Fruit fly (Drosophila melanogaster) whole organism, embryonic: ENCODE measurements around the gene bun.

Experiments used
- ATbp ChIP-seq: fragments of 200-800 bp; sonication (Bioruptor generic); optimal IDR thresholded peaks from 2 replicates; lab custom pipeline; 2017; ENCODE audit warnings: missing biosample characterization, mild to moderate bottlenecking, missing genetic modification characterization, missing genetic modification reagents
- Adf1 ChIP-seq: fragments of 200-800 bp; sonication (Bioruptor generic); IDR thresholded peaks from 2 replicates; pipeline ENCODE4 v1.3.6; 2022; ENCODE audit warnings: missing biosample characterization, missing genetic modification characterization
- Atf-2 ChIP-seq: fragments of 200-800 bp; sonication (Bioruptor generic); optimal IDR thresholded peaks from 2 replicates; lab custom pipeline; 2016; ENCODE audit warnings: missing biosample characterization, missing genetic modification characterization
- Atf6 ChIP-seq: fragments of 200-800 bp; sonication (Bioruptor generic); IDR thresholded peaks from 2 replicates; pipeline ENCODE4 v1.3.6; 2022; ENCODE audit warnings: missing biosample characterization, missing genetic modification characterization
- CG10147 ChIP-seq: fragments of 200-800 bp; sonication (Bioruptor generic); optimal IDR thresholded peaks from 2 replicates; lab custom pipeline; 2019; ENCODE audit warnings: missing biosample characterization, mild to moderate bottlenecking, missing genetic modification characterization, moderate library complexity
- CG11085 ChIP-seq: fragments of 200-800 bp; sonication (Bioruptor generic); IDR thresholded peaks from 2 replicates; pipeline ENCODE4 v1.3.6; 2022; ENCODE audit warnings: missing biosample characterization, missing genetic modification characterization
- CG11456 ChIP-seq: fragments of 200-800 bp; sonication (Bioruptor generic); IDR thresholded peaks from 3 replicates; pipeline ENCODE4 v1.3.6; 2022; ENCODE audit warnings: missing biosample characterization, missing genetic modification characterization
- CG13624 ChIP-seq: fragments of 200-800 bp; sonication (Bioruptor generic); optimal IDR thresholded peaks from 2 replicates; lab custom pipeline; 2016; ENCODE audit warnings: missing biosample characterization, missing genetic modification characterization
- CG14050 ChIP-seq: fragments of 200-800 bp; sonication (Bioruptor generic); IDR thresholded peaks from 3 replicates; pipeline ENCODE4 v1.3.6; 2022; ENCODE audit warnings: missing biosample characterization, missing genetic modification characterization
- CG14710 ChIP-seq: fragments of 200-800 bp; sonication (Bioruptor generic); optimal IDR thresholded peaks from 3 replicates; lab custom pipeline; 2019; ENCODE audit warnings: missing biosample characterization, mild to moderate bottlenecking, missing genetic modification characterization, moderate library complexity
- CG14965 ChIP-seq: fragments of 200-800 bp; sonication (Bioruptor generic); optimal IDR thresholded peaks from 2 replicates; lab custom pipeline; 2016; ENCODE audit warnings: missing biosample characterization, missing genetic modification characterization, borderline replicate concordance
- CG1832 ChIP-seq: fragments of 200-800 bp; sonication (Bioruptor generic); optimal IDR thresholded peaks from 2 replicates; lab custom pipeline; 2017; ENCODE audit warnings: missing biosample characterization, mild to moderate bottlenecking, missing genetic modification characterization, inconsistent platforms
- CG30431 ChIP-seq: fragments of 200-800 bp; sonication (Bioruptor generic); optimal IDR thresholded peaks from 2 replicates; lab custom pipeline; 2017; ENCODE audit warnings: missing biosample characterization, missing genetic modification characterization
- CG31441 ChIP-seq: fragments of 200-800 bp; sonication (Bioruptor generic); IDR thresholded peaks from 2 replicates; pipeline ENCODE4 v1.3.6; 2022; ENCODE audit warnings: missing biosample characterization, missing genetic modification characterization
- CG3163 ChIP-seq: fragments of 200-800 bp; sonication (Bioruptor generic); optimal IDR thresholded peaks from 3 replicates; lab custom pipeline; 2016; ENCODE audit warnings: missing biosample characterization, missing genetic modification characterization
- CG32772 ChIP-seq: fragments of 200-800 bp; sonication (Bioruptor generic); IDR thresholded peaks from 2 replicates; pipeline ENCODE4 v1.3.6; 2022; ENCODE audit warnings: missing biosample characterization, missing genetic modification characterization
- CG3838 ChIP-seq: fragments of 200-800 bp; sonication (Bioruptor generic); optimal IDR thresholded peaks from 3 replicates; lab custom pipeline; 2016; ENCODE audit warnings: missing biosample characterization, missing genetic modification characterization
- CG3847 ChIP-seq: fragments of 200-800 bp; sonication (Bioruptor generic); IDR thresholded peaks from 2 replicates; pipeline ENCODE4 v1.3.6; 2022; ENCODE audit warnings: missing biosample characterization, missing genetic modification characterization
- CG3995 ChIP-seq: fragments of 200-800 bp; sonication (Bioruptor generic); optimal IDR thresholded peaks from 3 replicates; lab custom pipeline; 2016; ENCODE audit warnings: missing biosample characterization, missing genetic modification characterization
- CG6654 ChIP-seq: fragments of 200-800 bp; sonication (Bioruptor generic); optimal IDR thresholded peaks from 2 replicates; lab custom pipeline; 2017; ENCODE audit warnings: missing biosample characterization, mild to moderate bottlenecking, missing genetic modification characterization
- CG7271 ChIP-seq: fragments of 200-800 bp; sonication (Bioruptor generic); optimal IDR thresholded peaks from 2 replicates; lab custom pipeline; 2018; ENCODE audit warnings: missing biosample characterization, mild to moderate bottlenecking, missing genetic modification characterization, moderate library complexity
- CG7372 ChIP-seq: fragments of 200-800 bp; sonication (Bioruptor generic); IDR thresholded peaks from 2 replicates; pipeline ENCODE4 v1.3.6; 2022; ENCODE audit warnings: missing biosample characterization, missing genetic modification characterization
- CG8281 ChIP-seq: fragments of 200-800 bp; sonication (Bioruptor generic); optimal IDR thresholded peaks from 2 replicates; lab custom pipeline; 2018; ENCODE audit warnings: missing biosample characterization, mild to moderate bottlenecking, missing genetic modification characterization, moderate library complexity
- CG8359 ChIP-seq: fragments of 200-800 bp; sonication (Bioruptor generic); optimal IDR thresholded peaks from 2 replicates; lab custom pipeline; 2017; ENCODE audit warnings: missing biosample characterization, mild to moderate bottlenecking, missing genetic modification characterization, borderline replicate concordance
- Dfd ChIP-seq, 2 experiments: fragments of >200 bp; optimal IDR thresholded peaks; 2 replicates each; lab custom pipeline; 2017; ENCODE audit warnings: missing biosample characterization in 2 of 2, missing genetic modification characterization in 2 of 2
- Drgx ChIP-seq: fragments of 200-800 bp; sonication (Bioruptor generic); IDR thresholded peaks from 2 replicates; pipeline ENCODE4 v1.3.6; 2022; ENCODE audit warnings: missing biosample characterization, missing genetic modification characterization
- ERR ChIP-seq: fragments of 200-800 bp; sonication (Bioruptor generic); optimal IDR thresholded peaks from 2 replicates; lab custom pipeline; 2016; ENCODE audit warnings: missing biosample characterization, missing genetic modification characterization
- HLH3B ChIP-seq: fragments of 200-800 bp; sonication (Bioruptor generic); IDR thresholded peaks from 2 replicates; pipeline ENCODE4 v1.3.6; 2022; ENCODE audit warnings: missing biosample characterization, missing genetic modification characterization
- Hr51 ChIP-seq, 2 experiments: fragments of 200-800 bp; sonication (Bioruptor generic); optimal IDR thresholded peaks; 2 replicates in 1 of 2; 3 replicates in 1 of 2; lab custom pipeline; 2016 to 2018; ENCODE audit warnings: missing biosample characterization in 2 of 2, missing genetic modification characterization in 2 of 2, mild to moderate bottlenecking in 1 of 2, moderate library complexity in 1 of 2
- Lhr ChIP-seq: fragments of 200-800 bp; sonication (Bioruptor generic); optimal IDR thresholded peaks from 3 replicates; lab custom pipeline; 2017; ENCODE audit warnings: mild to moderate bottlenecking, missing biosample characterization, missing genetic modification reagents, missing genetic modification characterization
- Opbp ChIP-seq: fragments of 200-800 bp; sonication (Bioruptor generic); IDR thresholded peaks from 3 replicates; pipeline ENCODE4 v1.3.6; 2022; ENCODE audit warnings: missing biosample characterization, missing genetic modification characterization; ENCODE audit not compliant: partially characterized antibody
- Usf ChIP-seq: fragments of 200-800 bp; sonication (Bioruptor generic); optimal IDR thresholded peaks from 2 replicates; lab custom pipeline; 2017; ENCODE audit warnings: missing genotype, missing biosample characterization, missing genetic modification characterization
- YL-1 ChIP-seq: fragments of 200-800 bp; sonication (Bioruptor generic); optimal IDR thresholded peaks from 3 replicates; lab custom pipeline; 2017; ENCODE audit warnings: missing biosample characterization, mild to moderate bottlenecking, missing genetic modification characterization
- aop ChIP-seq: fragments of 200-800 bp; sonication (Bioruptor generic); IDR thresholded peaks from 2 replicates; pipeline ENCODE4 v1.3.6; 2022; ENCODE audit warnings: missing biosample characterization, missing genetic modification characterization
- ato ChIP-seq: fragments of 200-800 bp; sonication (Bioruptor generic); IDR thresholded peaks from 2 replicates; pipeline ENCODE4 v1.3.6; 2022; ENCODE audit warnings: missing biosample characterization, missing genetic modification characterization; ENCODE audit not compliant: partially characterized antibody
- bcd ChIP-seq: fragments of 200-800 bp; sonication (Bioruptor generic); optimal IDR thresholded peaks from 2 replicates; lab custom pipeline; 2017; ENCODE audit warnings: missing biosample characterization, mild to moderate bottlenecking, missing genetic modification characterization
- br ChIP-seq: fragments of >200 bp; optimal IDR thresholded peaks from 2 replicates; lab custom pipeline; 2017
- fd3F ChIP-seq: fragments of 200-800 bp; sonication (Bioruptor generic); optimal IDR thresholded peaks from 2 replicates; lab custom pipeline; 2018; ENCODE audit warnings: missing biosample characterization, mild to moderate bottlenecking, missing genetic modification characterization, moderate library complexity
- lmd ChIP-seq: fragments of 200-800 bp; sonication (Bioruptor generic); IDR thresholded peaks from 2 replicates; pipeline ENCODE4 v1.3.6; 2022; ENCODE audit warnings: missing biosample characterization, missing genetic modification characterization
- nmo ChIP-seq: fragments of 200-800 bp; sonication (Bioruptor generic); optimal IDR thresholded peaks from 2 replicates; lab custom pipeline; 2018; ENCODE audit warnings: missing biosample characterization, mild to moderate bottlenecking, missing genetic modification characterization, moderate library complexity
- p53 ChIP-seq: fragments of 200-800 bp; sonication (Bioruptor generic); optimal IDR thresholded peaks from 2 replicates; lab custom pipeline; 2016; ENCODE audit warnings: missing biosample characterization, missing genetic modification characterization
- pan ChIP-seq, 4 experiments: fragments of >200 bp in 3 of 4; fragments of 200-800 bp in 1 of 4; sonication (Bioruptor generic) in 1 of 4; optimal IDR thresholded peaks in 3 of 4; IDR thresholded peaks in 1 of 4; 2 replicates each; pipeline versions ENCODE4 v1.3.6 to Lab custom; 2017 to 2022; ENCODE audit warnings: missing biosample characterization in 2 of 4, missing genetic modification characterization in 2 of 4, mixed read lengths in 1 of 4
- pum ChIP-seq: fragments of 200-800 bp; sonication (Bioruptor generic); optimal IDR thresholded peaks from 2 replicates; lab custom pipeline; 2016; ENCODE audit warnings: missing biosample characterization, missing genetic modification characterization
- pzg ChIP-seq: fragments of 200-800 bp; sonication (Bioruptor generic); optimal IDR thresholded peaks from 3 replicates; lab custom pipeline; 2018; ENCODE audit warnings: missing biosample characterization, mild to moderate bottlenecking, missing genetic modification characterization, moderate library complexity
- scrt ChIP-seq: fragments of 200-800 bp; sonication (Bioruptor generic); optimal IDR thresholded peaks from 2 replicates; lab custom pipeline; 2018; ENCODE audit warnings: missing biosample characterization, mild to moderate bottlenecking, missing genetic modification characterization, moderate library complexity
- sd ChIP-seq: fragments of 200-800 bp; sonication (Bioruptor generic); optimal IDR thresholded peaks from 3 replicates; lab custom pipeline; 2018; ENCODE audit warnings: missing biosample characterization, mild to moderate bottlenecking, missing genetic modification characterization, moderate library complexity
- slp2 ChIP-seq: fragments of 200-800 bp; sonication (Bioruptor generic); optimal IDR thresholded peaks from 2 replicates; lab custom pipeline; 2016; ENCODE audit warnings: missing biosample characterization, missing genetic modification characterization
- sna ChIP-seq: fragments of 200-800 bp; sonication (Bioruptor generic); IDR thresholded peaks from 2 replicates; pipeline ENCODE4 v1.3.6; 2022; ENCODE audit warnings: missing biosample characterization, missing genetic modification characterization; ENCODE audit not compliant: partially characterized antibody
- ssp ChIP-seq: fragments of 200-800 bp; sonication (Bioruptor generic); IDR thresholded peaks from 2 replicates; pipeline ENCODE4 v1.3.6; 2022; ENCODE audit warnings: missing biosample characterization, missing genetic modification characterization
- usp ChIP-seq: fragments of >200 bp; optimal IDR thresholded peaks from 2 replicates; lab custom pipeline; 2017; ENCODE audit warnings: missing biosample characterization, missing genetic modification characterization

Gene bun

DNA sequence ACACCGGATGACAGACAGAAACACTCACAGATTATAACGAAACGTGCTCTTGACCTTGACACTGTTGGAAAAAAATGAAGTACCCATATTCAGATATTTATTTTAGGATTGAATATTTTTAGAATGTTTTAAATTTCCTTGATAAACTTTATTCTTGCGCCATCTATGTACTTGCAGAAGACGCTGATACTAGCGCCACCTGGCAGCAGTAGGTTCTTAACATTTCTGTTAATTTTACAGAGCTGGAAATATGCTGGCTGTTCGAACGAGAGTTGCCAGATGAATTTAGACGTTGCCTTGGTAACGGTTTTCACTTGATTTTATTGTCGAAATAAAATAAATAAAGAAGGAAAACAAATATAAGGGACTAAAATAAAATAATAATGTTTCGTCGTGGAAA lies 121.9 kb downstream of the bun start, which contains the start of gene Fam92 (continued):
- no peak for TF ChIP-seq HLH3B (GFP tag; lab: Robert Waterston, UW)
- TF ChIP-seq ato (GFP tag; lab: Robert Waterston, UW), result no peak
- TF ChIP-seq ssp (GFP tag; lab: Robert Waterston, UW), result no peak; the same call in 1 of the 2 replicates
- TF ChIP-seq slp2 (GFP tag; lab: Kevin White, UChicago), result peak; percentile 32
- peak; percentile 43; the same call in 1 of the 2 replicates for TF ChIP-seq lmd (GFP tag; lab: Robert Waterston, UW)
- peak; percentile 27 for TF ChIP-seq fd3F (GFP tag; lab: Kevin White, UChicago)
- peak; percentile 79 for TF ChIP-seq Lhr
- no peak; the same call in 1 of the 2 replicates for TF ChIP-seq CG32772
- TF ChIP-seq scrt (GFP tag; lab: Kevin White, UChicago), result no peak
- peak; percentile 27 for TF ChIP-seq sd (tag; lab: Kevin White, UChicago)
- peak; percentile 13 to 39 for TF ChIP-seq Hr51 (GFP tag; optimal IDR thresholded peaks at IDR 0.05; lab: Kevin White, UChicago)
- no peak for TF ChIP-seq sna
- TF ChIP-seq CG14050 (GFP tag; lab: Robert Waterston, UW), result no peak; the same call in 2 of the 3 replicates
- TF ChIP-seq p53 (GFP tag; lab: Kevin White, UChicago), result no peak
- TF ChIP-seq Atf6, result no peak
- no peak for TF ChIP-seq Usf (GFP tag; lab: Kevin White, UChicago)
- peak; percentile 30; the same call in 1 of the 2 replicates for TF ChIP-seq CG31441 (GFP tag; lab: Robert Waterston, UW)
- peak; percentile 38 for TF ChIP-seq CG13624
- no peak for TF ChIP-seq CG3838 (GFP tag; lab: Kevin White, UChicago)
- TF ChIP-seq Atf-2 (GFP tag; lab: Kevin White, UChicago), result peak; percentile 24
- peak; percentile 47 for TF ChIP-seq pzg
- TF ChIP-seq CG14965 (GFP tag; lab: Kevin White, UChicago), result no peak
- TF ChIP-seq CG10147 (GFP tag; lab: Kevin White, UChicago), result peak; percentile 25
- TF ChIP-seq CG11085, result peak; percentile 11; the same call in 1 of the 2 replicates
- TF ChIP-seq ERR (GFP tag; lab: Kevin White, UChicago), result no peak
- peak; percentile 26 for TF ChIP-seq CG3995 (GFP tag; lab: Kevin White, UChicago)
- no peak for TF ChIP-seq CG8281 (tag; lab: Kevin White, UChicago)
- no peak for TF ChIP-seq Dfd (GFP tag; optimal IDR thresholded peaks at IDR 0.05; lab: Kevin White, UChicago)
- no peak for TF ChIP-seq aop (GFP tag; lab: Robert Waterston, UW)
- TF ChIP-seq CG3163, result no peak
- no peak for TF ChIP-seq usp (GFP tag; lab: Kevin White, UChicago)
- TF ChIP-seq Opbp, result peak; percentile 62; the same call in 2 of the 3 replicates
- no peak for TF ChIP-seq CG7372
- no peak for TF ChIP-seq CG8359 (GFP tag; lab: Kevin White, UChicago)
- no peak for TF ChIP-seq CG30431
- peak; percentile 23 for TF ChIP-seq bcd (GFP tag; lab: Kevin White, UChicago)
- TF ChIP-seq br (lab: Kevin White, UChicago), result no peak
- no peak for TF ChIP-seq CG1832
- TF ChIP-seq pan (optimal IDR thresholded peaks at IDR 0.05; lab: Kevin White, UChicago), result no peak
- TF ChIP-seq pan (GFP tag; optimal IDR thresholded peaks at IDR 0.05 in 1 of 2, IDR thresholded peaks at IDR 0.05 in 1 of 2), result peak in 1 of 2 experiments; percentile 66
- TF ChIP-seq ATbp (GFP tag; lab: Kevin White, UChicago), result no peak
- TF ChIP-seq CG7271, result no peak
- peak; percentile 14 for TF ChIP-seq YL-1 (GFP tag; lab: Kevin White, UChicago)
- TF ChIP-seq Drgx (GFP tag; lab: Robert Waterston, UW), result no peak
- TF ChIP-seq nmo (GFP tag; lab: Kevin White, UChicago), result peak; percentile 33
- peak; percentile 87 for TF ChIP-seq CG11456 (GFP tag; lab: Robert Waterston, UW)
- no peak; the same call in 1 of the 2 replicates for TF ChIP-seq Adf1 (GFP tag; lab: Robert Waterston, UW)
- peak; percentile 21; the same call in 1 of the 2 replicates for TF ChIP-seq CG3847 (GFP tag; lab: Robert Waterston, UW)
- TF ChIP-seq CG6654, result no peak
- peak; percentile 43 for TF ChIP-seq pum (GFP tag; lab: Kevin White, UChicago)
- peak; percentile 39 for TF ChIP-seq CG14710 (tag; lab: Kevin White, UChicago)
